Fruit fly (Drosophila melanogaster): Measurements from ENCODE around the gene Axn.

DNA sequence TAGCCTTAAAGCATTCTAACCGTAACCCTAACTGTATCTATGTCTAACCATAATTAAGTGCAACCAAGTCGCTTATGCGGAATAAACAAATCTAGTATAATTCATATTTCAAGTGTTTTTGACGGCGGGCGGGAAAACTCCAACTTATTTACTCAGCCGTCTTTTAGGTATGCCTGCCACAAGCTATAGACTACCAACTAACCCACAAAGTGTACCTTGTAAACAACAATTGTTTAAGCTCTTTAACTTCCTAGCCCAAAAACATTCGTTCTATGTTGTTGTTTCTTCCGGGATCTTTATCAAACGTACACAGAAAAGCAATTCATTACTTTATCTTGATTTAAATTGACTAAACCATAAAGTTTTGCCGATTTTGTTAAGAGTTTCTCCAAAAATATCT lies 32.0 kb upstream of the Axn start:
- TF ChIP-seq CTCF (optimal IDR thresholded peaks at IDR 0.05) (no peak), CG8478 (optimal IDR thresholded peaks at IDR 0.05) (no peak)

All from S2 (cell line).